Fruit fly (Drosophila melanogaster) whole organism, embryonic: ENCODE data around the gene deltaCOP.

Source experiments
- Bgb ChIP-seq: fragments of 200-800 bp; sonication (Bioruptor generic); IDR thresholded peaks from 2 replicates; pipeline ENCODE4 v1.3.6; 2022; ENCODE audit warnings: missing biosample characterization, missing genetic modification characterization; ENCODE audit not compliant: partially characterized antibody
- Bteb2 ChIP-seq: fragments of 200-800 bp; sonication (Bioruptor generic); optimal IDR thresholded peaks from 2 replicates; lab custom pipeline; 2016; ENCODE audit warnings: missing biosample characterization, missing genetic modification characterization
- CG10147 ChIP-seq: fragments of 200-800 bp; sonication (Bioruptor generic); optimal IDR thresholded peaks from 2 replicates; lab custom pipeline; 2019; ENCODE audit warnings: missing biosample characterization, mild to moderate bottlenecking, missing genetic modification characterization, moderate library complexity
- CG10565 ChIP-seq: fragments of 200-800 bp; sonication (Bioruptor generic); optimal IDR thresholded peaks from 3 replicates; lab custom pipeline; 2016; ENCODE audit warnings: missing biosample characterization, mild to moderate bottlenecking, missing genetic modification characterization
- CG11504 ChIP-seq: fragments of 200-800 bp; sonication (Bioruptor generic); optimal IDR thresholded peaks from 3 replicates; lab custom pipeline; 2019; ENCODE audit warnings: missing biosample characterization, mild to moderate bottlenecking, missing genetic modification characterization, moderate library complexity
- CG11696 ChIP-seq: fragments of 200-800 bp; sonication (Bioruptor generic); IDR thresholded peaks from 2 replicates; pipeline ENCODE4 v1.3.6; 2022; ENCODE audit warnings: missing biosample characterization, missing genetic modification characterization
- CG11723 ChIP-seq: fragments of 200-800 bp; sonication (Bioruptor generic); optimal IDR thresholded peaks from 2 replicates; lab custom pipeline; 2017; ENCODE audit warnings: missing biosample characterization, mild to moderate bottlenecking, missing genetic modification characterization
- CG12236 ChIP-seq: fragments of 200-800 bp; sonication (Bioruptor generic); optimal IDR thresholded peaks from 2 replicates; lab custom pipeline; 2016; ENCODE audit warnings: missing biosample characterization, missing genetic modification characterization
- CG17568 ChIP-seq: fragments of 200-800 bp; sonication (Bioruptor generic); optimal IDR thresholded peaks from 2 replicates; lab custom pipeline; 2018; ENCODE audit warnings: missing biosample characterization, mild to moderate bottlenecking, missing genetic modification characterization, moderate library complexity
- CG17912 ChIP-seq: fragments of 200-800 bp; sonication (Bioruptor generic); optimal IDR thresholded peaks from 2 replicates; lab custom pipeline; 2018; ENCODE audit warnings: missing biosample characterization, mild to moderate bottlenecking, missing genetic modification characterization
- CG18262 ChIP-seq: fragments of 200-800 bp; optimal IDR thresholded peaks from 3 replicates; lab custom pipeline; 2019; ENCODE audit warnings: missing biosample characterization, mild to moderate bottlenecking, missing genetic modification characterization, moderate library complexity
- CG2116 ChIP-seq: fragments of 200-800 bp; sonication (Bioruptor generic); optimal IDR thresholded peaks from 3 replicates; lab custom pipeline; 2018; ENCODE audit warnings: missing biosample characterization, mild to moderate bottlenecking, missing genetic modification characterization
- CG2129 ChIP-seq: fragments of 200-800 bp; sonication (Bioruptor generic); IDR thresholded peaks from 2 replicates; pipeline ENCODE4 v1.3.6; 2022; ENCODE audit warnings: missing biosample characterization, missing genetic modification characterization; ENCODE audit not compliant: partially characterized antibody
- CG31365 ChIP-seq: fragments of 200-800 bp; sonication (Bioruptor generic); optimal IDR thresholded peaks from 2 replicates; lab custom pipeline; 2018; ENCODE audit warnings: missing biosample characterization, mild to moderate bottlenecking, missing genetic modification characterization
- CG34376 ChIP-seq: fragments of 200-800 bp; sonication (Bioruptor generic); optimal IDR thresholded peaks from 2 replicates; lab custom pipeline; 2018; ENCODE audit warnings: missing biosample characterization, mild to moderate bottlenecking, missing genetic modification characterization
- CG4404 ChIP-seq: fragments of 200-800 bp; sonication (Bioruptor generic); IDR thresholded peaks from 2 replicates; pipeline ENCODE4 v1.3.6; 2022; ENCODE audit warnings: missing biosample characterization, missing genetic modification characterization
- CG4854 ChIP-seq: fragments of 200-800 bp; sonication (Bioruptor generic); optimal IDR thresholded peaks from 2 replicates; lab custom pipeline; 2016; ENCODE audit warnings: missing biosample characterization, missing genetic modification characterization, inconsistent platforms
- CG6791 ChIP-seq: fragments of 200-800 bp; sonication (Bioruptor generic); IDR thresholded peaks from 3 replicates; pipeline ENCODE4 v1.3.6; 2022; ENCODE audit warnings: missing biosample characterization, missing genetic modification characterization; ENCODE audit not compliant: partially characterized antibody
- CG8290 ChIP-seq, 3 experiments: fragments of 200-800 bp; sonication (Bioruptor generic); optimal IDR thresholded peaks; 2 replicates each; lab custom pipeline; 2016 to 2019; ENCODE audit warnings: missing biosample characterization in 3 of 3, missing genetic modification characterization in 3 of 3, mild to moderate bottlenecking in 2 of 3, moderate library complexity in 1 of 3
- CG9215 ChIP-seq: fragments of 200-800 bp; sonication (Bioruptor generic); IDR thresholded peaks from 2 replicates; pipeline ENCODE4 v1.3.6; 2022; ENCODE audit warnings: missing biosample characterization, missing genetic modification characterization
- CTCF ChIP-seq: fragments of 200-800 bp; sonication (Bioruptor generic); optimal IDR thresholded peaks from 2 replicates; lab custom pipeline; 2017; ENCODE audit warnings: missing biosample characterization, mild to moderate bottlenecking, missing genetic modification characterization, moderate library complexity
- Dek ChIP-seq: fragments of 200-800 bp; sonication (Bioruptor generic); optimal IDR thresholded peaks from 3 replicates; lab custom pipeline; 2019; ENCODE audit warnings: missing biosample characterization, mild to moderate bottlenecking, missing genetic modification characterization, moderate library complexity
- Dfd ChIP-seq, 2 experiments: fragments of >200 bp; optimal IDR thresholded peaks; 2 replicates each; lab custom pipeline; 2017; ENCODE audit warnings: missing biosample characterization in 2 of 2, missing genetic modification characterization in 2 of 2
- Elba2 ChIP-seq: fragments of 200-800 bp; sonication (Bioruptor generic); optimal IDR thresholded peaks from 3 replicates; lab custom pipeline; 2016; ENCODE audit warnings: missing biosample characterization, missing genetic modification characterization
- Ets97D ChIP-seq: fragments of 200-800 bp; sonication (Bioruptor generic); optimal IDR thresholded peaks from 3 replicates; lab custom pipeline; 2016; ENCODE audit warnings: missing biosample characterization, missing genetic modification characterization
- HHEX ChIP-seq: fragments of 200-800 bp; sonication (Bioruptor generic); optimal IDR thresholded peaks from 3 replicates; lab custom pipeline; 2017; ENCODE audit warnings: missing biosample characterization, mild to moderate bottlenecking, missing genetic modification characterization, missing genetic modification reagents
- Nf-YC ChIP-seq: fragments of 200-800 bp; optimal IDR thresholded peaks from 3 replicates; lab custom pipeline; 2019; ENCODE audit warnings: missing biosample characterization, mild to moderate bottlenecking, missing genetic modification characterization, moderate library complexity
- PHDP ChIP-seq: fragments of 200-800 bp; sonication (Bioruptor generic); optimal IDR thresholded peaks from 3 replicates; lab custom pipeline; 2018; ENCODE audit warnings: missing biosample characterization, mild to moderate bottlenecking, missing genetic modification characterization, moderate library complexity
- Ptx1 ChIP-seq: fragments of 200-800 bp; sonication (Bioruptor generic); IDR thresholded peaks from 2 replicates; pipeline ENCODE4 v1.3.6; 2022; ENCODE audit warnings: missing biosample characterization, missing genetic modification characterization
- Rfx ChIP-seq: fragments of 200-800 bp; sonication (Bioruptor generic); IDR thresholded peaks from 2 replicates; pipeline ENCODE4 v1.3.6; 2022; ENCODE audit warnings: missing biosample characterization, missing genetic modification characterization
- Side ChIP-seq: fragments of 200-800 bp; sonication (Bioruptor generic); optimal IDR thresholded peaks from 2 replicates; lab custom pipeline; 2016; ENCODE audit warnings: missing biosample characterization, missing genetic modification characterization
- Stat92E ChIP-seq, 3 experiments: fragments of >200 bp in 2 of 3; fragments of 200-800 bp in 1 of 3; sonication (Bioruptor generic) in 1 of 3; optimal IDR thresholded peaks; 2 replicates each; lab custom pipeline; 2017 to 2019; ENCODE audit warnings: missing biosample characterization in 3 of 3, missing genetic modification characterization in 3 of 3, mild to moderate bottlenecking in 1 of 3, moderate library complexity in 1 of 3
- ap ChIP-seq: fragments of 200-800 bp; sonication (Bioruptor generic); IDR thresholded peaks from 2 replicates; pipeline ENCODE4 v1.3.6; 2022; ENCODE audit warnings: missing biosample characterization, missing genetic modification characterization
- ara ChIP-seq: fragments of 200-800 bp; sonication (Bioruptor generic); IDR thresholded peaks from 2 replicates; pipeline ENCODE4 v1.3.6; 2022; ENCODE audit warnings: missing biosample characterization, missing genetic modification characterization
- bsh ChIP-seq, 2 experiments: fragments of 200-800 bp; sonication (Bioruptor generic); optimal IDR thresholded peaks; 2 replicates each; lab custom pipeline; 2017 to 2018; ENCODE audit warnings: mild to moderate bottlenecking in 2 of 2, missing biosample characterization in 2 of 2, missing genetic modification characterization in 2 of 2, moderate library complexity in 1 of 2
- cg ChIP-seq: fragments of 200-800 bp; sonication (Bioruptor generic); optimal IDR thresholded peaks from 3 replicates; lab custom pipeline; 2019; ENCODE audit warnings: missing biosample characterization, mild to moderate bottlenecking, missing genetic modification characterization, moderate library complexity
- ftz-f1 ChIP-seq: fragments of 200-800 bp; sonication (Bioruptor generic); optimal IDR thresholded peaks from 2 replicates; lab custom pipeline; 2016; ENCODE audit warnings: missing biosample characterization, missing genetic modification characterization
- grn ChIP-seq: fragments of 200-800 bp; sonication (Bioruptor generic); optimal IDR thresholded peaks from 3 replicates; lab custom pipeline; 2017; ENCODE audit warnings: missing biosample characterization, missing genetic modification characterization
- hkb ChIP-seq, 2 experiments: fragments of 200-800 bp in 1 of 2; fragments of >200 bp in 1 of 2; sonication (Bioruptor generic) in 1 of 2; IDR thresholded peaks in 1 of 2; optimal IDR thresholded peaks in 1 of 2; 2 replicates each; pipeline versions ENCODE4 v1.3.6 to Lab custom; 2017 to 2022; ENCODE audit warnings: missing biosample characterization in 1 of 2, missing genetic modification characterization in 1 of 2
- jigr1 ChIP-seq: fragments of 200-800 bp; sonication (Bioruptor generic); IDR thresholded peaks from 3 replicates; pipeline ENCODE4 v1.3.6; 2022; ENCODE audit warnings: missing biosample characterization, missing genetic modification characterization
- kah ChIP-seq: fragments of 200-800 bp; sonication (Bioruptor generic); optimal IDR thresholded peaks from 2 replicates; lab custom pipeline; 2018; ENCODE audit warnings: missing biosample characterization, mild to moderate bottlenecking, missing genetic modification characterization
- kni ChIP-seq: fragments of 200-800 bp; sonication (Bioruptor generic); optimal IDR thresholded peaks from 3 replicates; lab custom pipeline; 2017; ENCODE audit warnings: mild to moderate bottlenecking, missing biosample characterization, missing genetic modification reagents, missing genetic modification characterization
- lab ChIP-seq: fragments of 200-800 bp; sonication (Bioruptor generic); optimal IDR thresholded peaks from 3 replicates; lab custom pipeline; 2017; ENCODE audit warnings: missing biosample characterization, missing genetic modification characterization, mild to moderate bottlenecking, moderate library complexity, missing genetic modification reagents
- mld ChIP-seq: fragments of 200-800 bp; sonication (Bioruptor generic); IDR thresholded peaks from 3 replicates; pipeline ENCODE4 v1.3.6; 2022; ENCODE audit warnings: missing biosample characterization, missing genetic modification characterization; ENCODE audit not compliant: partially characterized antibody
- odd ChIP-seq: fragments of 200-800 bp; sonication (Bioruptor generic); optimal IDR thresholded peaks from 2 replicates; lab custom pipeline; 2017; ENCODE audit warnings: missing biosample characterization, mild to moderate bottlenecking, missing genetic modification characterization
- pum ChIP-seq: fragments of 200-800 bp; sonication (Bioruptor generic); optimal IDR thresholded peaks from 2 replicates; lab custom pipeline; 2016; ENCODE audit warnings: missing biosample characterization, missing genetic modification characterization
- ssp ChIP-seq: fragments of 200-800 bp; sonication (Bioruptor generic); IDR thresholded peaks from 2 replicates; pipeline ENCODE4 v1.3.6; 2022; ENCODE audit warnings: missing biosample characterization, missing genetic modification characterization
- sug ChIP-seq: fragments of 200-800 bp; optimal IDR thresholded peaks from 2 replicates; lab custom pipeline; 2019; ENCODE audit warnings: missing biosample characterization, mild to moderate bottlenecking, missing genetic modification characterization, moderate library complexity
- zf30C ChIP-seq: fragments of 200-800 bp; sonication (Bioruptor generic); optimal IDR thresholded peaks from 3 replicates; lab custom pipeline; 2018; ENCODE audit warnings: missing biosample characterization, mild to moderate bottlenecking, missing genetic modification characterization

Gene deltaCOP

dm6 chrX:1861620-1862184 lies at the start of gene deltaCOP (continued):
- TF ChIP-seq Stat92E (GFP tag; optimal IDR thresholded peaks at IDR 0.05; lab: Kevin White, UChicago) (no peak), cg (peak; percentile 65), hkb (optimal IDR thresholded peaks at IDR 0.05; lab: Kevin White, UChicago) (peak; percentile 66), hkb (GFP tag; IDR thresholded peaks at IDR 0.05; lab: Robert Waterston, UW) (peak; percentile 67), CG11504 (tag; lab: Kevin White, UChicago) (no peak), kni (GFP tag; lab: Kevin White, UChicago) (peak; percentile 32), pum (GFP tag; lab: Kevin White, UChicago) (peak; percentile 89), CG12236 (GFP tag; lab: Kevin White, UChicago) (peak; percentile 72), odd (no peak), ara (no peak), Rfx (GFP tag; lab: Robert Waterston, UW) (peak; percentile 89), HHEX (GFP tag; lab: Kevin White, UChicago) (peak; percentile 74), CG34376 (GFP tag; lab: Kevin White, UChicago) (peak; percentile 76), grn (GFP tag; lab: Kevin White, UChicago) (no peak), CG17568 (GFP tag; lab: Kevin White, UChicago) (no peak), Ptx1 (GFP tag; lab: Robert Waterston, UW) (peak; percentile 91), mld (GFP tag; lab: Robert Waterston, UW) (no peak), CG2116 (GFP tag; lab: Kevin White, UChicago) (peak; percentile 60), CG10565 (GFP tag; lab: Kevin White, UChicago) (peak; percentile 43), CG6791 (GFP tag; lab: Robert Waterston, UW) (no peak), ap (GFP tag; lab: Robert Waterston, UW) (peak; percentile 57; the same call in 1 of the 2 replicates), CG8290 (GFP tag; optimal IDR thresholded peaks at IDR 0.05; lab: Kevin White, UChicago) (no peak), CG8290 (tag; optimal IDR thresholded peaks at IDR 0.05; lab: Kevin White, UChicago) (peak in 1 of 2 experiments; percentile 40), Bgb (GFP tag; lab: Robert Waterston, UW) (no peak), Dek (tag; lab: Kevin White, UChicago) (peak; percentile 74), Side (GFP tag; lab: Kevin White, UChicago) (peak; percentile 83), CG10147 (GFP tag; lab: Kevin White, UChicago) (no peak), sug (tag; lab: Kevin White, UChicago) (peak; percentile 78), CG17912 (GFP tag; lab: Kevin White, UChicago) (no peak), PHDP (tag; lab: Kevin White, UChicago) (peak; percentile 75), Nf-YC (tag; lab: Kevin White, UChicago) (peak; percentile 60), CG9215 (GFP tag; lab: Robert Waterston, UW) (peak; percentile 88), CG2129 (GFP tag; lab: Robert Waterston, UW) (no peak), ftz-f1 (peak; percentile 35), Ets97D (GFP tag; lab: Kevin White, UChicago) (peak; percentile 79), jigr1 (GFP tag; lab: Robert Waterston, UW) (peak; percentile 67), kah (GFP tag; lab: Kevin White, UChicago) (peak; percentile 26), CTCF (GFP tag; lab: Kevin White, UChicago) (peak; percentile 36), lab (GFP tag; lab: Kevin White, UChicago) (no peak), CG11723 (GFP tag; lab: Kevin White, UChicago) (peak; percentile 53), CG11696 (GFP tag; lab: Robert Waterston, UW) (0 out of 2 replicates have a peak, but pooled peaks have one; percentile 42), CG31365 (no peak), Bteb2 (GFP tag; lab: Kevin White, UChicago) (peak; percentile 92), CG4854 (peak; percentile 46), CG4404 (GFP tag; lab: Robert Waterston, UW) (peak; percentile 80), bsh (GFP tag; optimal IDR thresholded peaks at IDR 0.05; lab: Kevin White, UChicago) (peak; percentile 33 to 76), zf30C (GFP tag; lab: Kevin White, UChicago) (no peak), Dfd (GFP tag; optimal IDR thresholded peaks at IDR 0.05; lab: Kevin White, UChicago) (no peak), ssp (GFP tag; lab: Robert Waterston, UW) (peak; percentile 74), CG18262 (tag; lab: Kevin White, UChicago) (peak; percentile 76), Elba2 (GFP tag; lab: Kevin White, UChicago) (peak; percentile 31)
